Worm (Caenorhabditis elegans) whole organism, late embryonic: Measurements from ENCODE around the gene egl-6.

Experiments
- C38D4.7 ChIP-seq: fragments of 200-800 bp; sonication (Bioruptor generic); optimal IDR thresholded peaks from 2 replicates; lab custom pipeline; 2018; ENCODE audit warnings: mild to moderate bottlenecking, missing genetic modification characterization, moderate library complexity, missing compliant biosample characterization
- F13H6.1 ChIP-seq: sonication (generic microtip); optimal IDR thresholded peaks from 2 replicates; lab custom pipeline; 2016; ENCODE audit warnings: missing genetic modification characterization, missing compliant biosample characterization
- T23F11.4 ChIP-seq: fragments of 200-800 bp; sonication (Bioruptor generic); optimal IDR thresholded peaks from 2 replicates; lab custom pipeline; 2018; ENCODE audit warnings: mild to moderate bottlenecking, missing genetic modification characterization, missing compliant biosample characterization
- ceh-14 ChIP-seq: sonication (generic microtip); optimal IDR thresholded peaks from 2 replicates; lab custom pipeline; 2016; ENCODE audit warnings: missing genotype, missing genetic modification characterization, missing compliant biosample characterization
- ceh-2 ChIP-seq: sonication (generic microtip); optimal IDR thresholded peaks from 2 replicates; lab custom pipeline; 2016; ENCODE audit warnings: missing genotype, missing genetic modification characterization, missing compliant biosample characterization
- ceh-22 ChIP-seq: sonication (generic microtip); optimal IDR thresholded peaks from 2 replicates; lab custom pipeline; 2017; ENCODE audit warnings: missing biosample characterization, missing genetic modification characterization
- ceh-24 ChIP-seq: sonication (generic microtip); optimal IDR thresholded peaks from 2 replicates; lab custom pipeline; 2016; ENCODE audit warnings: mild to moderate bottlenecking, missing genetic modification characterization, missing compliant biosample characterization
- ceh-30 ChIP-seq: fragments of 150-350 bp; optimal IDR thresholded peaks from 2 replicates; lab custom pipeline; 2014; ENCODE audit warnings: missing biosample characterization, missing genetic modification characterization
- ceh-31 ChIP-seq: sonication (generic microtip); optimal IDR thresholded peaks from 2 replicates; lab custom pipeline; 2016; ENCODE audit warnings: missing genetic modification characterization, missing compliant biosample characterization
- ceh-34 ChIP-seq: sonication (generic microtip); optimal IDR thresholded peaks from 2 replicates; lab custom pipeline; 2016; ENCODE audit warnings: mild to moderate bottlenecking, missing genetic modification characterization, missing compliant biosample characterization
- ceh-45 ChIP-seq: fragments of 200-800 bp; sonication (Bioruptor generic); IDR thresholded peaks from 2 replicates; pipeline ENCODE4 v1.3.6; 2022; ENCODE audit warnings: missing genetic modification reagents, missing genetic modification characterization, missing compliant biosample characterization
- ceh-48 ChIP-seq: sonication (generic microtip); optimal IDR thresholded peaks from 2 replicates; lab custom pipeline; 2016; ENCODE audit warnings: missing genetic modification characterization, inconsistent platforms, missing compliant biosample characterization
- dmd-4 ChIP-seq: sonication (generic microtip); optimal IDR thresholded peaks from 2 replicates; lab custom pipeline; 2016; ENCODE audit warnings: borderline replicate concordance, missing genetic modification characterization, missing compliant biosample characterization
- elt-2 ChIP-seq: sonication (generic microtip); optimal IDR thresholded peaks from 2 replicates; lab custom pipeline; 2016; ENCODE audit warnings: missing genetic modification reagents, missing genetic modification characterization, missing compliant biosample characterization
- elt-4 ChIP-seq: sonication (generic microtip); optimal IDR thresholded peaks from 2 replicates; lab custom pipeline; 2016; ENCODE audit warnings: missing genetic modification characterization, missing compliant biosample characterization
- eyg-1 ChIP-seq: sonication (generic microtip); optimal IDR thresholded peaks from 2 replicates; lab custom pipeline; 2016; ENCODE audit warnings: missing genotype, missing genetic modification characterization, missing compliant biosample characterization
- fkh-10 ChIP-seq: fragments of 150-350 bp; optimal IDR thresholded peaks from 2 replicates; lab custom pipeline; 2014; ENCODE audit warnings: missing biosample characterization, missing genetic modification reagents, missing genetic modification characterization
- fkh-6 ChIP-seq: sonication (generic microtip); optimal IDR thresholded peaks from 2 replicates; lab custom pipeline; 2016; ENCODE audit warnings: missing genetic modification characterization, missing compliant biosample characterization
- lin-11 ChIP-seq: fragments of 200-800 bp; sonication (Bioruptor generic); optimal IDR thresholded peaks from 2 replicates; lab custom pipeline; 2018; ENCODE audit warnings: mild to moderate bottlenecking, missing genetic modification characterization, missing compliant biosample characterization
- madf-2 ChIP-seq: sonication (generic microtip); optimal IDR thresholded peaks from 2 replicates; lab custom pipeline; 2017; ENCODE audit warnings: missing genetic modification characterization, missing compliant biosample characterization
- mec-3 ChIP-seq: sonication (generic microtip); optimal IDR thresholded peaks from 2 replicates; lab custom pipeline; 2016; ENCODE audit warnings: borderline replicate concordance, missing genetic modification characterization, missing compliant biosample characterization
- nfya-1 ChIP-seq: sonication (generic microtip); optimal IDR thresholded peaks from 2 replicates; lab custom pipeline; 2017; ENCODE audit warnings: missing genetic modification characterization, mild to moderate bottlenecking, missing compliant biosample characterization, antibody characterized with exemption, moderate library complexity
- nhr-11 ChIP-seq: fragments of 150-350 bp; optimal IDR thresholded peaks from 2 replicates; lab custom pipeline; 2014; ENCODE audit warnings: missing biosample characterization, missing genetic modification characterization
- odd-2 ChIP-seq: sonication (generic microtip); optimal IDR thresholded peaks from 2 replicates; lab custom pipeline; 2017; ENCODE audit warnings: antibody characterized with exemption, mild to moderate bottlenecking, missing genetic modification characterization, missing compliant biosample characterization
- pag-3 ChIP-seq: sonication (generic microtip); optimal IDR thresholded peaks from 2 replicates; lab custom pipeline; 2016; ENCODE audit warnings: missing compliant biosample characterization, missing genetic modification characterization, borderline replicate concordance
- pros-1 ChIP-seq: fragments of 150-350 bp; optimal IDR thresholded peaks from 2 replicates; lab custom pipeline; 2014; ENCODE audit warnings: missing biosample characterization, missing genetic modification reagents, missing genetic modification characterization
- rnt-1 ChIP-seq: sonication (generic microtip); optimal IDR thresholded peaks from 2 replicates; lab custom pipeline; 2016; ENCODE audit warnings: missing genetic modification characterization, missing compliant biosample characterization
- sox-4 ChIP-seq: sonication (generic microtip); optimal IDR thresholded peaks from 2 replicates; lab custom pipeline; 2017; ENCODE audit warnings: mild to moderate bottlenecking, missing genetic modification characterization, inconsistent platforms, missing compliant biosample characterization
- tbx-7 ChIP-seq: sonication (generic microtip); optimal IDR thresholded peaks from 2 replicates; lab custom pipeline; 2016; ENCODE audit warnings: missing genotype, missing genetic modification characterization, missing compliant biosample characterization
- ttx-3 ChIP-seq: sonication (generic microtip); optimal IDR thresholded peaks from 2 replicates; lab custom pipeline; 2016; ENCODE audit warnings: missing genetic modification reagents, missing genetic modification characterization, missing compliant biosample characterization
- unc-42 ChIP-seq: sonication (generic microtip); optimal IDR thresholded peaks from 2 replicates; lab custom pipeline; 2016; ENCODE audit warnings: missing genotype, missing genetic modification characterization, missing compliant biosample characterization

Gene egl-6

DNA sequence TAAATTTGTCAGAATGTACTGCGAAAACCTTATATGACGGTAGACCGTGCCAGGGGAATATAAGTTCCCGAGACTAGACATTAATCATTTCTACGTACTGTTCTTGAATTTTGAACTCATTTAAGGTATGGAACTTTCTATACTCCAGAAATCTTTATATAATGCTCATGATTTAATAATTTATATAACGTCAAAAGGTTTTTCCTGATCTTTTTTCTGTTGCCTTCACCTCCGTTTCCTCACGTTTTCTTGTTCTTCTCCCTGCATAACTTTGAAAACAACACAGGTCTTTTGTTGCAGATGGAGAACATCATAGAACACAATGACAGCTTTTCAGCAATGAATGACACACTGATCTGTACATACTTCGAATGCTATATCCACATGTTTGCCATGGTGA lies at the start of gene egl-6:
TSS of gene egl-6 (plus strand) at position 301 of the 400 bp plus-strand sequence.
- TF ChIP-seq T23F11.4 (GFP tag; lab: Kevin White, UChicago) (no peak), ceh-48 (no peak), ceh-22 (no peak), mec-3 (no peak), eyg-1 (tag; lab: Kevin White, UChicago) (no peak), elt-2 (tag; lab: Kevin White, UChicago) (no peak), fkh-6 (tag; lab: Kevin White, UChicago) (no peak), nhr-11 (tag; lab: Kevin White, UChicago) (no peak), ceh-24 (tag; lab: Kevin White, UChicago) (no peak), ceh-2 (tag; lab: Kevin White, UChicago) (no peak)

DNA sequence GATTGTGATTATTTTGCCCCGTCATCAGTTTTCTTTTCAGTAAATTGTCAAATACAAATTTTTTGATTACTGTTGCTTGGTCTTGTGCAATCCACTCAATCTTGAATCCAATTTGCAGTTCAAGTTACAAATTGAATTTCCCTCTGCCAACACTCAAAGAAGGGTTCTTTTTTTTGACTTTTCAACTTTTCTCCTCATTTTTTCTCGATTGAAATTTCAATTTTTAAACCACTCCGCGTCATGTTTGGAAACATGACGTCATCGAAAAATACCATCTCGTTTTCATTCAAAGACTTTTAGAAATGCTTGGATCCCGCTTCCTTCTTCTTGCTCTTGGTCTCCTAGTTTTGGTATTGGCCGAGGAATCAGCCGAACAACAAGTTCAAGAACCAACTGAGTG lies 45.4 kb upstream of the egl-6 start, which contains the start of gene flp-7:
TSS of gene flp-7 (plus strand) at position 301 of the 400 bp plus-strand sequence.
- TF ChIP-seq nfya-1: no peak
- no peak for TF ChIP-seq ceh-34
- TF ChIP-seq unc-42 (tag; lab: Kevin White, UChicago): no peak
- no peak for TF ChIP-seq pros-1 (tag; lab: Kevin White, UChicago)
- no peak for TF ChIP-seq pag-3 (tag; lab: Kevin White, UChicago)
- TF ChIP-seq rnt-1 (tag; lab: Kevin White, UChicago): no peak
- TF ChIP-seq elt-2 (tag; lab: Kevin White, UChicago): no peak
- no peak for TF ChIP-seq eyg-1 (tag; lab: Kevin White, UChicago)

DNA sequence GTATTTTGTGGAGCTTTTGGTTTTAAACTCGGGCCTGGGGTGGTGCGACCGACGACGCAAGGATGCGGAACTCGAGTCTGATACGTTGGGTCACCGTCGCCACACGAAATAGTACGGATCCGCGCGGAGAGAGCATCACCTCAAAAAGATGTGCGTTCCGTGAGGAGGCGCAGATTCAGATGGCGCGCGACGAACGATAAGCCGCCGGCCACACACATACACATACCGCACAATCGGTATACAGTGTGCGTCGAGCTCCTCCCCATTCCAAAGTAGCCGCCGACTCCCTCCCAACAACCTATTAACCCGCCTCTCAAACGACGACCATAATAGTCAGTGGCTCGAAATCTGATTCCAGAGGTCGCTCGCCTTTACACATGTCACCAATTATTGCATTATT lies 40.8 kb upstream of the egl-6 start, which contains the start of gene F49E10.2:
TSS of gene F49E10.2 (plus strand) at position 301 of the 400 bp plus-strand sequence.
- TF ChIP-seq C38D4.7 (GFP tag; lab: Kevin White, UChicago) (no peak), dmd-4 (no peak), elt-4 (tag; lab: Kevin White, UChicago) (no peak), fkh-6 (tag; lab: Kevin White, UChicago) (no peak), ceh-30 (tag; lab: Kevin White, UChicago) (no peak), ttx-3 (tag; lab: Kevin White, UChicago) (no peak), eyg-1 (tag; lab: Kevin White, UChicago) (no peak), rnt-1 (tag; lab: Kevin White, UChicago) (no peak), madf-2 (no peak)
- TF ChIP-seq, all 69 proteins: peak for 0

DNA sequence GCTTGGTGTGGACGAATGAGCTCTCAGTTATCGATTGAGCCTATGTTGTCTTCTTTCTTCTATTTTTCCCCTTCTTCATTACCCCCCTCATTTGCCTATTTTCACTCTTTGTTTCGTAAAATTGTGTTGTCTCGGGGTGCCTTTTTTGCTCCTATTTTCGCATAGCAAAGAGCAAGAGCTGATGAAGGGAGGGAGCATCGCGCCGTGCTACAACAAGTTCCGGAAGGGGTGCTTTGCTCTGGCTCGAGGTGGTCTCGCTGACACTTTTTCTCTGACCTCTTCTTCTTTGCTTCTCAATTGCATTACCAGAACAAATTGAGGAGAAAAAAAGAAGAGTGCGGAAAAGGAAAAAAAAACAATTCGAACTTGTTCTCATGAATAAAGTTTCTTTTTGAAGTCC lies 34.9 kb upstream of the egl-6 start:
- TF ChIP-seq ceh-31 (tag; lab: Kevin White, UChicago) (peak; percentile 34), mec-3 (no peak), ceh-48 (peak; percentile 29), unc-42 (tag; lab: Kevin White, UChicago) (peak; percentile 87), ceh-14 (tag; lab: Kevin White, UChicago) (peak; percentile 52), odd-2 (no peak), elt-4 (tag; lab: Kevin White, UChicago) (no peak)

DNA sequence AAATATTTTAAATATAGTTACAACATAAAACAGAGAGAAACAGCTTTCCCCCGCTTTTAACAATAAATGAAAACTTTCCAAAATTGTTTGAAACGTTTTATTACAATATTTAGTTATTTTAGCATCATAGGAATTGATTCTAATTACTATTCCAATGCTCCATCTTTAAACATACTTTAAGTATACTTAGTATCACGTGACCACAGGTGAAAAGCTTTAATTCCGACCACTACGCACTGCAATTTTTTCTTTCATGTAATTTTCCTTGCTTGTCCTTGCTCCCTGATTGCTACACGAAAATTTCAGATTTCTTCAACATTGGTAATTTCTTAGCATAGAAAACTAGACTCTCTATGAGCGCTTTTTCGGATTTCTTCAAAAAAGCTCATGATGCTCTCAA lies 33.9 kb upstream of the egl-6 start, which contains the start of gene tbc-16:
TSS of gene tbc-16 (plus strand) at position 301 of the 400 bp plus-strand sequence.
- TF ChIP-seq F13H6.1 (tag; lab: Kevin White, UChicago): no peak
- TF ChIP-seq fkh-10 (GFP tag; lab: Kevin White, UChicago): no peak
- TF ChIP-seq elt-4 (tag; lab: Kevin White, UChicago): no peak
- no peak for TF ChIP-seq ceh-34
- TF ChIP-seq, all 69 proteins: peak for 0

DNA sequence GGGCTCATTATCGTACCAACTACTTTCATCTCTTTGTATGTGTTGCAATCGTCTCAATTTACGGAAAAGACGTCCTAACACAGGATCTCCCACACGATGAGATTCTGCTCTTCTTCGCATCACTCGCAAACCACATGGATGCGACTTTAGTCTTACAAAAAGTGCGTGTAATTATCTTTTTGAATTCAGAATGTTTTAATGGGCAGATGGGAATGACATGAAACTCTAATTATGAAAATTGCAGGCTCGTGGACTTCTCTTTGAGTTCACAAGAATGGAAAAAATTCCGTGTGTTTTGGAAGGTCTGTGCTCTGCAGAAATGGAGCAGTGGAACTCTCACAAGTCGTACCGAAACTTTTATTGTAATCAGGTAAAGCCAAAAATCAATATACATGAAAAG lies 29.4 kb upstream of the egl-6 start:
- TF ChIP-seq tbx-7 (tag; lab: Kevin White, UChicago) (no peak), ceh-45 (GFP tag; lab: Robert Waterston, UW) (no peak)

DNA sequence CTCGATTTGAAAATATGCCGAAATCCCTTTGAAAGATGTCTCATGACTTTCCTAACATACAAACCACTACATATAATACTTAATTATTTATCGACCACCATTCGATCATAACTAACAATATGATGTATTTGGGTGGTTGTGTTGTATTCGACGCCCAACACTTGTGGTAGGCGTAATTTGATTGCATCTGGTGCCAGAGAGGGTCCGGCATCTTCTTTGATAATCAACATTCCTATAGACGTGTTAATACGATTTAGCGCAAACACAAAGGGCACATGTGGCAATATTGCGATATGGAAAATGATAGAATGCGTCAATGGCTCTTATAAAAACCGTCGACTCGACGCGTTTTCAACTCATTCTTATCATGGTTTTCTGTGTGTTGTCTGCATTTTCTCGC lies 27.0 kb upstream of the egl-6 start:
- TF ChIP-seq mec-3: no peak
- no peak for TF ChIP-seq lin-11 (tag; lab: Kevin White, UChicago)
- no peak for TF ChIP-seq sox-4 (tag; lab: Kevin White, UChicago)
- peak; percentile 60 for TF ChIP-seq unc-42 (tag; lab: Kevin White, UChicago)
